Fruit fly (Drosophila melanogaster): ENCODE data around the gene EloB.

DNA sequence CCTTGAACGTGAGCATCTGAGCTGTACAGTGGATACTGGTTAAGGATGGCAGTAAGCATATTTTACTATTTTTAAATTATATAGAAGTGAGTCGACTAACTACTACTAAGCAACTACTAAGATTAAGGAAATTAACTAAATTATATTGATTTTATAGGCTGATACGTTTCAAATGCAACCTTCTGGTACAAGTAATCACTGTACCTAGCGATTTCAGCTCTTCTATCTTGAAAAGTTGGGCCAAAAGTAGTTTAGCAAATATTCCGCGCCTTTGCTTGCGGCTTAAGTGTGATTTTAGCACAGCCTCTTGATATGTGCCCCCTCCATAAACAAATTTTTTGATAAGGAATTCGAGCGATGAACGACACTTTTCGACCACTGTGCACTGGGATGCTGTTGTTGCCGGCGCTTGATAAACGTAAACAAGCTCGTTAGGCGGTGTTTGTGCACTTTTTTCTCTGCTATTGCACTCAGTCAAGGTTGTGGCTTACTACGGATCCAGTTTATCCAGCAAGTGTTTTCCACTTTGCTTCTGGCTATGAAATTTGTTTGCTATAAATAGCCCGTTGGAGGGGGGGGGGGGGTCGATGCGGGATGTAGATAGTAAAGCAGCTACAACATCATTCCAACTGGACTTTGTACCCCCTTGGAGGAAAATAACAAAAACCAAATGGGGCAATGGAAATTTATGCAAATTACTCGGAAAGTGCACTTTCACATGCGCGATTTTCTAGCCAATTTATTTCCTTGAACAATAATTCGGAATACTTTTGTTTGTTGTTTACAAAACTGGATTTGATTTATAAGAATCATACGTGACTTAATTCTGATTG is 23.2 kb downstream of the EloB start:
- TF ChIP-seq CG15710 (tag; optimal IDR thresholded peaks at IDR 0.05) (peak; percentile 67), CG12605 (GFP tag; IDR thresholded peaks at IDR 0.05) (peak; percentile 71), CG10348 (GFP tag; IDR thresholded peaks at IDR 0.05) (peak; percentile 54), CG34367 (tag; optimal IDR thresholded peaks at IDR 0.05) (peak; percentile 42), CG8301 (tag; optimal IDR thresholded peaks at IDR 0.05) (peak; percentile 67), gl (tag; optimal IDR thresholded peaks at IDR 0.05) (peak; percentile 91), Ets98B (GFP tag; IDR thresholded peaks at IDR 0.05) (peak; percentile 81), EcR (GFP tag; optimal IDR thresholded peaks at IDR 0.05) (peak; percentile 46), Pif1B (GFP tag; optimal IDR thresholded peaks at IDR 0.05) (peak; percentile 9), D1 (tag; optimal IDR thresholded peaks at IDR 0.05) (no peak)
